Fruit fly (Drosophila melanogaster) whole organism, embryonic: Measurements from ENCODE around the gene Cyp4ac1.

Source experiments
- Adf1 ChIP-seq: fragments of 200-800 bp; sonication (Bioruptor generic); IDR thresholded peaks from 2 replicates; pipeline ENCODE4 v1.3.6; 2022; ENCODE audit warnings: missing biosample characterization, missing genetic modification characterization
- Atf3 ChIP-seq: fragments of 200-800 bp; sonication (Bioruptor generic); optimal IDR thresholded peaks from 3 replicates; lab custom pipeline; 2016; ENCODE audit warnings: missing biosample characterization, missing genetic modification characterization
- CG10654 ChIP-seq: fragments of 200-800 bp; sonication (Bioruptor generic); optimal IDR thresholded peaks from 2 replicates; lab custom pipeline; 2016; ENCODE audit warnings: missing biosample characterization, missing genetic modification characterization
- CG11456 ChIP-seq: fragments of 200-800 bp; sonication (Bioruptor generic); IDR thresholded peaks from 3 replicates; pipeline ENCODE4 v1.3.6; 2022; ENCODE audit warnings: missing biosample characterization, missing genetic modification characterization
- CG13123 ChIP-seq: fragments of 200-800 bp; sonication (Bioruptor generic); optimal IDR thresholded peaks from 2 replicates; lab custom pipeline; 2016; ENCODE audit warnings: missing biosample characterization, missing genetic modification characterization
- CG13296 ChIP-seq: fragments of 200-800 bp; sonication (Bioruptor generic); optimal IDR thresholded peaks from 3 replicates; lab custom pipeline; 2018; ENCODE audit warnings: missing biosample characterization, mild to moderate bottlenecking, missing genetic modification characterization
- CG13424 ChIP-seq: fragments of 200-800 bp; sonication (Bioruptor generic); optimal IDR thresholded peaks from 2 replicates; lab custom pipeline; 2019; ENCODE audit warnings: missing biosample characterization, mild to moderate bottlenecking, missing genetic modification characterization, moderate library complexity
- CG13894 ChIP-seq: fragments of 200-800 bp; sonication (Bioruptor generic); optimal IDR thresholded peaks from 3 replicates; lab custom pipeline; 2018; ENCODE audit warnings: missing biosample characterization, mild to moderate bottlenecking, missing genetic modification characterization, moderate library complexity
- CG14667 ChIP-seq: fragments of 200-800 bp; sonication (Bioruptor generic); IDR thresholded peaks from 2 replicates; pipeline ENCODE4 v1.3.6; 2022; ENCODE audit warnings: missing biosample characterization, missing genetic modification characterization
- CG15696 ChIP-seq: fragments of 200-800 bp; sonication (Bioruptor generic); optimal IDR thresholded peaks from 2 replicates; lab custom pipeline; 2019; ENCODE audit warnings: missing biosample characterization, mild to moderate bottlenecking, missing genetic modification characterization, moderate library complexity
- CG17361 ChIP-seq: fragments of 200-800 bp; sonication (Bioruptor generic); IDR thresholded peaks from 3 replicates; pipeline ENCODE4 v1.3.6; 2022; ENCODE audit warnings: missing biosample characterization, missing genetic modification characterization
- CG18476 ChIP-seq: fragments of 200-800 bp; sonication (Bioruptor generic); optimal IDR thresholded peaks from 2 replicates; lab custom pipeline; 2016; ENCODE audit warnings: missing biosample characterization, mild to moderate bottlenecking, missing genetic modification characterization
- CG18764 ChIP-seq: fragments of 200-800 bp; sonication (Bioruptor generic); optimal IDR thresholded peaks from 3 replicates; lab custom pipeline; 2016; ENCODE audit warnings: missing biosample characterization, missing genetic modification characterization
- CG2116 ChIP-seq: fragments of 200-800 bp; sonication (Bioruptor generic); optimal IDR thresholded peaks from 3 replicates; lab custom pipeline; 2018; ENCODE audit warnings: missing biosample characterization, mild to moderate bottlenecking, missing genetic modification characterization
- CG2712 ChIP-seq: fragments of 200-800 bp; optimal IDR thresholded peaks from 3 replicates; lab custom pipeline; 2019; ENCODE audit warnings: missing biosample characterization, mild to moderate bottlenecking, missing genetic modification characterization, moderate library complexity
- CG34376 ChIP-seq: fragments of 200-800 bp; sonication (Bioruptor generic); optimal IDR thresholded peaks from 2 replicates; lab custom pipeline; 2018; ENCODE audit warnings: missing biosample characterization, mild to moderate bottlenecking, missing genetic modification characterization
- CG3995 ChIP-seq: fragments of 200-800 bp; sonication (Bioruptor generic); optimal IDR thresholded peaks from 3 replicates; lab custom pipeline; 2016; ENCODE audit warnings: missing biosample characterization, missing genetic modification characterization
- CG4617 ChIP-seq: fragments of 200-800 bp; sonication (Bioruptor generic); optimal IDR thresholded peaks from 3 replicates; lab custom pipeline; 2016; ENCODE audit warnings: missing biosample characterization, missing genetic modification characterization, borderline replicate concordance
- CG6765 ChIP-seq: fragments of 200-800 bp; sonication (Bioruptor generic); optimal IDR thresholded peaks from 3 replicates; lab custom pipeline; 2017; ENCODE audit warnings: missing biosample characterization, mild to moderate bottlenecking, missing genetic modification characterization
- CG8290 ChIP-seq, 3 experiments: fragments of 200-800 bp; sonication (Bioruptor generic); optimal IDR thresholded peaks; 2 replicates each; lab custom pipeline; 2016 to 2019; ENCODE audit warnings: missing biosample characterization in 3 of 3, missing genetic modification characterization in 3 of 3, mild to moderate bottlenecking in 2 of 3, moderate library complexity in 1 of 3
- CG9215 ChIP-seq: fragments of 200-800 bp; sonication (Bioruptor generic); IDR thresholded peaks from 2 replicates; pipeline ENCODE4 v1.3.6; 2022; ENCODE audit warnings: missing biosample characterization, missing genetic modification characterization
- D19A ChIP-seq: fragments of 200-800 bp; optimal IDR thresholded peaks from 3 replicates; lab custom pipeline; 2019; ENCODE audit warnings: missing biosample characterization, mild to moderate bottlenecking, missing genetic modification characterization, moderate library complexity
- D19B ChIP-seq: fragments of 200-800 bp; sonication (Bioruptor generic); optimal IDR thresholded peaks from 2 replicates; lab custom pipeline; 2017; ENCODE audit warnings: missing biosample characterization, mild to moderate bottlenecking, missing genetic modification characterization
- Fer2 ChIP-seq: fragments of 200-800 bp; sonication (Bioruptor generic); optimal IDR thresholded peaks from 2 replicates; lab custom pipeline; 2018; ENCODE audit warnings: missing biosample characterization, mild to moderate bottlenecking, missing genetic modification characterization, moderate library complexity
- Gsc ChIP-seq: fragments of 200-800 bp; sonication (Bioruptor generic); IDR thresholded peaks from 2 replicates; pipeline ENCODE4 v1.3.6; 2022; ENCODE audit warnings: missing biosample characterization, missing genetic modification characterization
- Meics ChIP-seq: fragments of 200-800 bp; sonication (Bioruptor generic); optimal IDR thresholded peaks from 2 replicates; lab custom pipeline; 2017; ENCODE audit warnings: missing biosample characterization, mild to moderate bottlenecking, missing genetic modification characterization
- Sox100B ChIP-seq: fragments of 200-800 bp; sonication (Bioruptor generic); optimal IDR thresholded peaks from 3 replicates; lab custom pipeline; 2018; ENCODE audit warnings: missing biosample characterization, mild to moderate bottlenecking, missing genetic modification characterization
- YL-1 ChIP-seq: fragments of 200-800 bp; sonication (Bioruptor generic); optimal IDR thresholded peaks from 3 replicates; lab custom pipeline; 2017; ENCODE audit warnings: missing biosample characterization, mild to moderate bottlenecking, missing genetic modification characterization
- az2 ChIP-seq: fragments of 200-800 bp; sonication (Bioruptor generic); optimal IDR thresholded peaks from 3 replicates; lab custom pipeline; 2016; ENCODE audit warnings: missing biosample characterization, missing genetic modification characterization
- bsh ChIP-seq, 2 experiments: fragments of 200-800 bp; sonication (Bioruptor generic); optimal IDR thresholded peaks; 2 replicates each; lab custom pipeline; 2017 to 2018; ENCODE audit warnings: mild to moderate bottlenecking in 2 of 2, missing biosample characterization in 2 of 2, missing genetic modification characterization in 2 of 2, moderate library complexity in 1 of 2
- cato ChIP-seq: fragments of 200-800 bp; sonication (Bioruptor generic); optimal IDR thresholded peaks from 2 replicates; lab custom pipeline; 2016; ENCODE audit warnings: missing biosample characterization, missing genetic modification characterization, borderline replicate concordance
- cg ChIP-seq: fragments of 200-800 bp; sonication (Bioruptor generic); optimal IDR thresholded peaks from 3 replicates; lab custom pipeline; 2019; ENCODE audit warnings: missing biosample characterization, mild to moderate bottlenecking, missing genetic modification characterization, moderate library complexity
- chn ChIP-seq: fragments of 200-800 bp; sonication (Bioruptor generic); optimal IDR thresholded peaks from 2 replicates; lab custom pipeline; 2016; ENCODE audit warnings: missing biosample characterization, missing genetic modification characterization
- corto ChIP-seq: fragments of 200-800 bp; sonication (Bioruptor generic); optimal IDR thresholded peaks from 2 replicates; lab custom pipeline; 2016; ENCODE audit warnings: missing biosample characterization, mild to moderate bottlenecking, missing genetic modification characterization, moderate library complexity
- emc ChIP-seq: fragments of 200-800 bp; sonication (Bioruptor generic); optimal IDR thresholded peaks from 2 replicates; lab custom pipeline; 2016; ENCODE audit warnings: missing biosample characterization, missing genetic modification characterization
- gfzf ChIP-seq: fragments of 200-800 bp; sonication (Bioruptor generic); optimal IDR thresholded peaks from 2 replicates; lab custom pipeline; 2016; ENCODE audit warnings: missing biosample characterization, mild to moderate bottlenecking, missing genetic modification characterization, moderate library complexity
- gt ChIP-seq: fragments of 200-800 bp; sonication (Bioruptor generic); IDR thresholded peaks from 2 replicates; pipeline ENCODE4 v1.3.6; 2022; ENCODE audit warnings: missing biosample characterization, missing genetic modification characterization
- mld ChIP-seq: fragments of 200-800 bp; sonication (Bioruptor generic); IDR thresholded peaks from 3 replicates; pipeline ENCODE4 v1.3.6; 2022; ENCODE audit warnings: missing biosample characterization, missing genetic modification characterization; ENCODE audit not compliant: partially characterized antibody
- pan ChIP-seq, 4 experiments: fragments of >200 bp in 3 of 4; fragments of 200-800 bp in 1 of 4; sonication (Bioruptor generic) in 1 of 4; optimal IDR thresholded peaks in 3 of 4; IDR thresholded peaks in 1 of 4; 2 replicates each; pipeline versions ENCODE4 v1.3.6 to Lab custom; 2017 to 2022; ENCODE audit warnings: missing biosample characterization in 2 of 4, missing genetic modification characterization in 2 of 4, mixed read lengths in 1 of 4
- pb ChIP-seq: fragments of 200-800 bp; sonication (Bioruptor generic); optimal IDR thresholded peaks from 3 replicates; lab custom pipeline; 2016; ENCODE audit warnings: missing biosample characterization, missing genetic modification characterization
- pzg ChIP-seq: fragments of 200-800 bp; sonication (Bioruptor generic); optimal IDR thresholded peaks from 3 replicates; lab custom pipeline; 2018; ENCODE audit warnings: missing biosample characterization, mild to moderate bottlenecking, missing genetic modification characterization, moderate library complexity
- sens ChIP-seq: fragments of 200-800 bp; sonication (Bioruptor generic); peaks from one replicate; lab custom pipeline; 2016; ENCODE audit warnings: missing biosample characterization, missing genetic modification characterization
- sens-2 ChIP-seq: fragments of 200-800 bp; sonication (Bioruptor generic); IDR thresholded peaks from 2 replicates; pipeline ENCODE4 v1.3.6; 2022; ENCODE audit warnings: missing biosample characterization, missing genetic modification characterization
- slbo ChIP-seq: fragments of 200-800 bp; sonication (Bioruptor generic); IDR thresholded peaks from 2 replicates; pipeline ENCODE4 v1.3.6; 2022; ENCODE audit warnings: missing biosample characterization, missing genetic modification characterization
- slp2 ChIP-seq: fragments of 200-800 bp; sonication (Bioruptor generic); optimal IDR thresholded peaks from 2 replicates; lab custom pipeline; 2016; ENCODE audit warnings: missing biosample characterization, missing genetic modification characterization
- tup ChIP-seq: fragments of 200-800 bp; sonication (Bioruptor generic); optimal IDR thresholded peaks from 2 replicates; lab custom pipeline; 2016; ENCODE audit warnings: missing biosample characterization, mild to moderate bottlenecking, missing genetic modification characterization, moderate library complexity
- wdn ChIP-seq: fragments of 200-800 bp; sonication (Bioruptor generic); IDR thresholded peaks from 2 replicates; pipeline ENCODE4 v1.3.6; 2022; ENCODE audit warnings: missing biosample characterization, missing genetic modification characterization
- z ChIP-seq: fragments of 200-800 bp; sonication (Bioruptor generic); IDR thresholded peaks from 3 replicates; pipeline ENCODE4 v1.3.6; 2022; ENCODE audit warnings: missing biosample characterization, missing genetic modification characterization

The Cyp4ac1 gene

dm6 chr2L:5278309-5279130 is 14.7 kb downstream of the Cyp4ac1 start, which contains the start of the genes Nin and Bub1 (continued):
- TF ChIP-seq CG10654 (GFP tag; lab: Kevin White, UChicago) (no peak), CG13296 (GFP tag; lab: Kevin White, UChicago) (no peak), CG15696 (tag; lab: Kevin White, UChicago) (no peak), D19A (tag; lab: Kevin White, UChicago) (no peak), bsh (GFP tag; optimal IDR thresholded peaks at IDR 0.05; lab: Kevin White, UChicago) (no peak), corto (GFP tag; lab: Kevin White, UChicago) (no peak), wdn (GFP tag; lab: Robert Waterston, UW) (no peak), CG2712 (tag; lab: Kevin White, UChicago) (peak; percentile 36), CG2116 (GFP tag; lab: Kevin White, UChicago) (peak; percentile 55), CG4617 (GFP tag; lab: Kevin White, UChicago) (peak; percentile 76), Adf1 (GFP tag; lab: Robert Waterston, UW) (no peak), slp2 (GFP tag; lab: Kevin White, UChicago) (no peak), Fer2 (tag; lab: Kevin White, UChicago) (no peak), sens-2 (GFP tag; lab: Robert Waterston, UW) (no peak), gt (GFP tag; lab: Robert Waterston, UW) (no peak), CG17361 (GFP tag; lab: Robert Waterston, UW) (peak; percentile 64; the same call in 2 of the 3 replicates), CG8290 (GFP tag; optimal IDR thresholded peaks at IDR 0.05; lab: Kevin White, UChicago) (peak; percentile 4), CG8290 (tag; optimal IDR thresholded peaks at IDR 0.05; lab: Kevin White, UChicago) (no peak), CG13894 (tag; lab: Kevin White, UChicago) (no peak), cg (GFP tag; lab: Kevin White, UChicago) (no peak), CG34376 (no peak), mld (GFP tag; lab: Robert Waterston, UW) (peak; percentile 79), pb (GFP tag; lab: Kevin White, UChicago) (no peak), YL-1 (GFP tag; lab: Kevin White, UChicago) (no peak), cato (GFP tag; lab: Kevin White, UChicago) (no peak), tup (no peak), gfzf (GFP tag; lab: Kevin White, UChicago) (no peak), chn (no peak), pzg (GFP tag; lab: Kevin White, UChicago) (peak; percentile 44), slbo (GFP tag; lab: Robert Waterston, UW) (peak; percentile 81), Atf3 (GFP tag; lab: Kevin White, UChicago) (peak; percentile 2), CG14667 (GFP tag; lab: Robert Waterston, UW) (peak; percentile 14; the same call in 1 of the 2 replicates), Sox100B (GFP tag; lab: Kevin White, UChicago) (no peak), z (GFP tag; lab: Robert Waterston, UW) (no peak), CG13424 (tag; lab: Kevin White, UChicago) (no peak), sens (GFP tag; lab: Kevin White, UChicago) (peak; percentile 85), CG18476 (GFP tag; lab: Kevin White, UChicago) (peak; percentile 0), pan (optimal IDR thresholded peaks at IDR 0.05; lab: Kevin White, UChicago) (no peak), pan (GFP tag; optimal IDR thresholded peaks at IDR 0.05 in 1 of 2, IDR thresholded peaks at IDR 0.05 in 1 of 2) (no peak), emc (no peak), CG11456 (GFP tag; lab: Robert Waterston, UW) (peak; percentile 83; the same call in 2 of the 3 replicates), Gsc (GFP tag; lab: Robert Waterston, UW) (no peak), D19B (GFP tag; lab: Kevin White, UChicago) (no peak), Meics (no peak), CG3995 (GFP tag; lab: Kevin White, UChicago) (peak; percentile 34), CG18764 (GFP tag; lab: Kevin White, UChicago) (no peak), CG13123 (GFP tag; lab: Kevin White, UChicago) (no peak), CG9215 (GFP tag; lab: Robert Waterston, UW) (peak; percentile 45), CG6765 (GFP tag; lab: Kevin White, UChicago) (no peak), az2 (GFP tag; lab: Kevin White, UChicago) (peak; percentile 17)
